Worm (Caenorhabditis elegans): ENCODE results near the gene lpd-9.

The lpd-9 gene

DNA sequence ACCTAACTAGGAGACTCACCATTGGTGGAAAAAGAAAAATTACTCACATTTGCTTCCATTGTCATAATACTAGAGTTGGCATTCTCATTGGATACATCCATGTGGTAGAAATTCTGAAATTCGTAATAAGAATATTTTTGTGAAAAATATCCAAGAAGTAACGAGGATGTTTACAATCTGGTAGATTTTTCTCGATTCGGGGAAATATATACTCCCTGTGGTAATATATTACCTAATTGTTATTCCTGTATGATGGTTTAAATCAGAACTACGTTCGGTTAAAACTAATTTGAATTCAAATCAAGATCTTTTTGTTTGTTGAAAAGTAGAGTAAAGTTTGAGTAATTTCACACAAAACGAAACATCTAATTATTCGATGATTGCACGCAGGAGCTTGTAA lies 30.1 kb upstream of the lpd-9 start, which contains the start of gene srd-34:
Gene srd-34 (minus strand): TSS at position 101 of the 400 bp plus-strand sequence.
- TF ChIP-seq B0310.2 (tag; optimal IDR thresholded peaks at IDR 0.05) (no peak), ceh-36 (tag; optimal IDR thresholded peaks at IDR 0.05) (no peak), ama-1 (optimal IDR thresholded peaks at IDR 0.05) (no peak), flt-1 (GFP tag; IDR thresholded peaks at IDR 0.05) (no peak), tra-4 (tag; optimal IDR thresholded peaks at IDR 0.05) (no peak), tbx-11 (GFP tag; IDR thresholded peaks at IDR 0.05) (no peak), ceh-13 (GFP tag; optimal IDR thresholded peaks at IDR 0.05) (no peak), sea-1 (GFP tag; conservative IDR thresholded peaks at IDR 0.05) (no peak), pes-1 (GFP tag; IDR thresholded peaks at IDR 0.05) (no peak)

DNA sequence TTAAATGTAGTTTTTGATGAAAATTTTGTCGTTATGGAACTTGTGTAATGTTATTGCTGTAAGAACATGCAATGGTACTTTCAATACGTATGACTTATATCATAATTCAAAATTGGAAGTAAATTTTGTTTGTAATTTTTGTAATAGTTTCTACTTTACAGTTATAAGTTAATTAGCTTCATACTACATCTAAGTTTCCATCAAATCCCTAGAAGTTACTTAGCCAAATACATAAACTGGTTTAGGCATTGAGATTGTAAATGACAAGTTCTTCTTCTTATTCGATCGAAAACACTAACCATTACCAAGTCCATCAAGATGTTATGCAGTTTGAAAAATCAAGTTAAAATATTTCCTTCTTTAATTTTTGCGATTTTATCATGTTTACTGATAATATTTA lies 29.4 kb upstream of the lpd-9 start, which contains the start of gene F32G8.2:
Gene F32G8.2 (plus strand): TSS at position 301 of the 400 bp plus-strand sequence.
- TF ChIP-seq flt-1 (GFP tag; IDR thresholded peaks at IDR 0.05) (no peak), tbx-11 (GFP tag; IDR thresholded peaks at IDR 0.05) (no peak), hmg-4 (GFP tag; optimal IDR thresholded peaks at IDR 0.05) (no peak), ets-7 (tag; optimal IDR thresholded peaks at IDR 0.05) (no peak), ceh-36 (tag; optimal IDR thresholded peaks at IDR 0.05) (no peak), pes-1 (GFP tag; IDR thresholded peaks at IDR 0.05) (no peak), hnd-1 (tag; optimal IDR thresholded peaks at IDR 0.05) (no peak), hmbx-1 (tag; optimal IDR thresholded peaks at IDR 0.05) (no peak), ama-1 (optimal IDR thresholded peaks at IDR 0.05) (no peak), sea-1 (GFP tag; conservative IDR thresholded peaks at IDR 0.05) (no peak), aly-1 (tag; optimal IDR thresholded peaks at IDR 0.05) (no peak), tra-4 (tag; optimal IDR thresholded peaks at IDR 0.05) (no peak), scrt-1 (GFP tag; IDR thresholded peaks at IDR 0.05) (no peak), F13C5.2 (tag; optimal IDR thresholded peaks at IDR 0.05) (no peak), tbx-37 (GFP tag; conservative IDR thresholded peaks at IDR 0.05) (no peak), ceh-13 (GFP tag; optimal IDR thresholded peaks at IDR 0.05) (no peak), B0310.2 (tag; optimal IDR thresholded peaks at IDR 0.05) (no peak)

ce11 chrV:10555239-10555638 lies 23.9 kb upstream of the lpd-9 start, which contains the start of gene F32G8.3:
Gene F32G8.3, minus strand, starts transcription at chrV:10555339.
- TF ChIP-seq ets-7 (tag; optimal IDR thresholded peaks at IDR 0.05) (no peak), ceh-36 (tag; optimal IDR thresholded peaks at IDR 0.05) (no peak), aly-1 (tag; optimal IDR thresholded peaks at IDR 0.05) (no peak), ama-1 (optimal IDR thresholded peaks at IDR 0.05) (no peak), tbx-37 (GFP tag; conservative IDR thresholded peaks at IDR 0.05) (no peak), hmg-4 (GFP tag; optimal IDR thresholded peaks at IDR 0.05) (no peak), scrt-1 (GFP tag; IDR thresholded peaks at IDR 0.05) (no peak), pes-1 (GFP tag; IDR thresholded peaks at IDR 0.05) (no peak), flt-1 (GFP tag; IDR thresholded peaks at IDR 0.05) (no peak), hnd-1 (tag; optimal IDR thresholded peaks at IDR 0.05) (no peak), tra-4 (tag; optimal IDR thresholded peaks at IDR 0.05) (no peak), B0310.2 (tag; optimal IDR thresholded peaks at IDR 0.05) (no peak)

DNA sequence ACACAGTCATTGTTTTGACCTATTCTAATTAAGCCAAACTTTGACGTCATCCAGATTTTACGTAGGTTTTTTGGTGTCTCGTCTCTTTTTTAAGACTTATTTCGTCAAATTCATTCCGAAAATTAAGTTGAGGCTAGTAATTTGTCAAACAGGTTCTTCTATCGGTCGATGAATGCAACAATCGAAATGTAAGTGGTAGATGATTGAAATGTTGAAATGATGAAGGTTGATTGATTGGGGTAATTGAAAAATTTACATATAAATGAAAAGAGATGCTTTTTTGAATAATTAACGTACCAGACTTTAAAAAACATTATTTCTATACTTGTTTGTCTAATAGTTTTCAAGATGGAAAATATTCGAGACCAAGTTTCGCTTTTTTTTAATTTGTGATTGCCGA lies 22.7 kb upstream of the lpd-9 start:
- no peak for TF ChIP-seq ama-1 (optimal IDR thresholded peaks at IDR 0.05)
- no peak for TF ChIP-seq ceh-36 (tag; optimal IDR thresholded peaks at IDR 0.05)
- no peak for TF ChIP-seq tra-4 (tag; optimal IDR thresholded peaks at IDR 0.05)
- no peak for TF ChIP-seq flt-1 (GFP tag; IDR thresholded peaks at IDR 0.05)
- no peak for TF ChIP-seq hmbx-1 (tag; optimal IDR thresholded peaks at IDR 0.05)

DNA sequence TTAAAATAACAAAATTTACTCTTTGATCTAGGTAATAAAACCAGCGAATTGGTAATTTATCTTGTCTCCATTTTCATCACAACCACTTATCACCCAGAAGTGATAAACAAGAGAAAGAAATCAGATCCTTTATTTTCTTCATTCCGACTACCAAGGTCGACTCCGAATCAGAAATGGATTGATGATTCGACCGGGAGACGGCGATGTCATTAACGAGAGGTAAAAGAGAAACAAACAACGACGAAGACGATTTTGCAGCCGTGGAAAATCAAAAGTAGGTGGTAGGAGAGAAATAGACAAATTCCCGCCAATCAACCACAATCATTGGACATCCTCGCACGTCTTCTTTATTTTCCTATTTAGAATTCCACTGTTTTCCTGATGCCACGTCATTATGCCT lies 22.0 kb upstream of the lpd-9 start:
- TF ChIP-seq ceh-36 (tag; optimal IDR thresholded peaks at IDR 0.05), result no peak
- TF ChIP-seq tbx-11 (GFP tag; IDR thresholded peaks at IDR 0.05), result no peak
- no peak for TF ChIP-seq scrt-1 (GFP tag; IDR thresholded peaks at IDR 0.05)
- no peak for TF ChIP-seq tbx-37 (GFP tag; conservative IDR thresholded peaks at IDR 0.05)
- TF ChIP-seq hnd-1 (tag; optimal IDR thresholded peaks at IDR 0.05), result no peak
- TF ChIP-seq hmbx-1 (tag; optimal IDR thresholded peaks at IDR 0.05), result no peak
- TF ChIP-seq pes-1 (GFP tag; IDR thresholded peaks at IDR 0.05), result no peak
- no peak for TF ChIP-seq F13C5.2 (tag; optimal IDR thresholded peaks at IDR 0.05)

DNA sequence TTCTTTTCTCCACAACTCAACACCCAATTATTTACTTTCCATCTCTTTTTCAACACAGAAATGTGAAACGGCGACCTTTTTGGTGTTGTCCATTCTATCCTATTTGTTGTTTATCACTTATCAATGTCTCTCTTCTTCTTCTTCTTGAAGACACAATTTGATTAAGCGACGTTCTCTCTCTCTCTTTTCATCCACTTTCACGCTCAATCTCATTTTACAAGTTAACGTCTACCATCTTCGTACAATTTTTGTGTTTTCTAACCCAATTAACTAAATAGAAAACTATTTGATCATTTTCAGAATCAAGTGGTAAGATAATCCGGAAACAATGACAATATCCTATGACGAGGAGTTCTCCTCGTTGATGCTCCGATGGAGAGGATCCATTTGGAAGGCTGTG lies 21.4 kb upstream of the lpd-9 start, which contains the start of gene best-14:
Gene best-14 (plus strand): TSS at position 301 of the 400 bp plus-strand sequence.
- TF ChIP-seq hmg-4 (GFP tag; optimal IDR thresholded peaks at IDR 0.05) (no peak), hmbx-1 (tag; optimal IDR thresholded peaks at IDR 0.05) (no peak), flt-1 (GFP tag; IDR thresholded peaks at IDR 0.05) (no peak), ceh-13 (GFP tag; optimal IDR thresholded peaks at IDR 0.05) (no peak)

DNA sequence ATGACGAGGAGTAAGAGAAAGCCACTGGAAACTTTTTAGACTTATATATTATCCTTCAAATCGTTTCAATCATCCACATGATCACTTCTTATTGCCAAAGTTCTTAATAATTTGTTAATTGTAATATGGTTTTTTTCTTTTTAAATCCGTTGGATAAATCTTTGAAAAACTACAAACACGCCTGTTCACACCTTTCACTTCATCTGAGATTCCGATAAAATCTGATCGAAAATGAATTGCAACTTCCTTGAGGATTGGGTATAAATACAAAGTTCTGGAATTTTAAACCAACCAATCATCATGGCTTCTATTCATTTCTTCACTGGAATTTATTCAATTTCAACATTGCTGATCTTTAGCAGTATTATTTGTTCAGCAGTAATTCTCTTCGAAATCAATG lies 18.5 kb upstream of the lpd-9 start, which contains the start of gene col-152:
Gene col-152 (plus strand): TSS at position 301 of the 400 bp plus-strand sequence.
- TF ChIP-seq ceh-13 (GFP tag; optimal IDR thresholded peaks at IDR 0.05), result no peak
- no peak for TF ChIP-seq hmg-4 (GFP tag; optimal IDR thresholded peaks at IDR 0.05)
- no peak for TF ChIP-seq F13C5.2 (tag; optimal IDR thresholded peaks at IDR 0.05)
- no peak for TF ChIP-seq hmbx-1 (tag; optimal IDR thresholded peaks at IDR 0.05)
- TF ChIP-seq aly-1 (tag; optimal IDR thresholded peaks at IDR 0.05), result no peak
- TF ChIP-seq flt-1 (GFP tag; IDR thresholded peaks at IDR 0.05), result no peak
- TF ChIP-seq ceh-36 (tag; optimal IDR thresholded peaks at IDR 0.05), result no peak
- no peak for TF ChIP-seq pes-1 (GFP tag; IDR thresholded peaks at IDR 0.05)
- TF ChIP-seq ets-7 (tag; optimal IDR thresholded peaks at IDR 0.05), result no peak
- TF ChIP-seq tbx-11 (GFP tag; IDR thresholded peaks at IDR 0.05), result no peak
- TF ChIP-seq tra-4 (tag; optimal IDR thresholded peaks at IDR 0.05), result no peak
- no peak for TF ChIP-seq scrt-1 (GFP tag; IDR thresholded peaks at IDR 0.05)
- no peak for TF ChIP-seq ama-1 (optimal IDR thresholded peaks at IDR 0.05)
- no peak for TF ChIP-seq tbx-37 (GFP tag; conservative IDR thresholded peaks at IDR 0.05)
- TF ChIP-seq hnd-1 (tag; optimal IDR thresholded peaks at IDR 0.05), result no peak

DNA sequence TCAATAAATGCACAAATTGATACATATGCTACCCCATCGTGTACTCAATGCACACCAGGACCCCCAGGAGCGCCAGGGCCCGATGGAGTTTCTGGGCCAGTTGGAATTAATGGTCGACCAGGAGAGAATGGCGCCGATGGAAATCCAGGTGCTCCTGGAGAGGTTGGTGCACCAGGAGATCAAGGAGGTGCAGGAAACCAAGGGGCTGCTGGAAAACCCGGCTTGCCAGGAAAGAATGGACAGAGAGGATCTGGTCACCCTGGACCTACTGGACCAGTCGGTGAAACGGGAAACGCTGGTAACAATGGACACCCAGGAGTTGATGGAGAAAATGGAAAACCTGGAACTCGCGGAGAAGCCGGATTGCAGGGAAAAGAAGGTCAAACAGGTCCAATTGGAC lies 17.5 kb upstream of the lpd-9 start:
- TF ChIP-seq hnd-1 (tag; optimal IDR thresholded peaks at IDR 0.05), result no peak
- no peak for TF ChIP-seq ets-7 (tag; optimal IDR thresholded peaks at IDR 0.05)
- no peak for TF ChIP-seq ceh-36 (tag; optimal IDR thresholded peaks at IDR 0.05)
- no peak for TF ChIP-seq B0310.2 (tag; optimal IDR thresholded peaks at IDR 0.05)
- no peak for TF ChIP-seq tra-4 (tag; optimal IDR thresholded peaks at IDR 0.05)
